Fruit fly (Drosophila melanogaster) whole organism, embryonic: ENCODE measurements around the gene CG42726.

Experiments used
- Atf3 ChIP-seq: fragments of 200-800 bp; sonication (Bioruptor generic); optimal IDR thresholded peaks from 3 replicates; lab custom pipeline; 2016; ENCODE audit warnings: missing biosample characterization, missing genetic modification characterization
- CG11093 ChIP-seq: fragments of 200-800 bp; sonication (Bioruptor generic); IDR thresholded peaks from 3 replicates; pipeline ENCODE4 v1.3.6; 2022; ENCODE audit warnings: missing biosample characterization, missing genetic modification characterization
- CG2120 ChIP-seq: fragments of 200-800 bp; sonication (Bioruptor generic); optimal IDR thresholded peaks from 3 replicates; lab custom pipeline; 2016; ENCODE audit warnings: missing biosample characterization, missing genetic modification characterization
- CG4854 ChIP-seq: fragments of 200-800 bp; sonication (Bioruptor generic); optimal IDR thresholded peaks from 2 replicates; lab custom pipeline; 2016; ENCODE audit warnings: missing biosample characterization, missing genetic modification characterization, inconsistent platforms
- Hr3 ChIP-seq: fragments of 200-800 bp; sonication (Bioruptor generic); optimal IDR thresholded peaks from 3 replicates; lab custom pipeline; 2016; ENCODE audit warnings: missing biosample characterization, missing genetic modification characterization
- gcm2 ChIP-seq: fragments of 200-800 bp; sonication (Bioruptor generic); optimal IDR thresholded peaks from 2 replicates; lab custom pipeline; 2016; ENCODE audit warnings: missing biosample characterization, missing genetic modification characterization
- maf-S ChIP-seq: fragments of 200-800 bp; sonication (Bioruptor generic); optimal IDR thresholded peaks from 2 replicates; lab custom pipeline; 2016; ENCODE audit warnings: missing biosample characterization, missing genetic modification characterization

dm6 chr3R:15367477-15367876, 19.6 kb downstream of the CG42726 start, which contains the start of gene CG34404:
- TF ChIP-seq Hr3 (GFP tag; lab: Kevin White, UChicago) = no peak
- no peak for TF ChIP-seq CG11093 (GFP tag; lab: Robert Waterston, UW)
- TF ChIP-seq gcm2 (GFP tag; lab: Kevin White, UChicago) = no peak
- TF ChIP-seq Atf3 (GFP tag; lab: Kevin White, UChicago) = no peak
- TF ChIP-seq CG4854 = no peak
- TF ChIP-seq maf-S (GFP tag; lab: Kevin White, UChicago) = no peak
- peak; percentile 15 for TF ChIP-seq CG2120
